Worm (Caenorhabditis elegans) whole organism, young adult: Measurements from ENCODE around the gene Y41C4A.7.

Experiments used
- B0336.3 ChIP-seq: fragments of 200-800 bp; sonication (Bioruptor generic); IDR thresholded peaks from 2 replicates; pipeline ENCODE4 v1.3.6; 2022; ENCODE audit warnings: missing genetic modification characterization, missing compliant biosample characterization
- F23B12.7 ChIP-seq: sonication (generic microtip); optimal IDR thresholded peaks from 2 replicates; lab custom pipeline; 2017; ENCODE audit warnings: missing genetic modification characterization, mild to moderate bottlenecking, missing compliant biosample characterization, antibody characterized with exemption, moderate library complexity; ENCODE audit not compliant: insufficient read depth
- F49E8.2 ChIP-seq: sonication (generic microtip); optimal IDR thresholded peaks from 3 replicates; lab custom pipeline; 2017; ENCODE audit warnings: missing genetic modification characterization, mild to moderate bottlenecking, missing compliant biosample characterization, antibody characterized with exemption, moderate library complexity; ENCODE audit not compliant: insufficient read depth
- F57C9.4 ChIP-seq: sonication (generic microtip); optimal IDR thresholded peaks from 2 replicates; lab custom pipeline; 2017; ENCODE audit warnings: mild to moderate bottlenecking, missing genetic modification characterization, missing compliant biosample characterization
- K11D2.4 ChIP-seq: fragments of 200-800 bp; sonication (Bioruptor generic); IDR thresholded peaks from 2 replicates; pipeline ENCODE4 v1.3.6; 2022; ENCODE audit warnings: missing genetic modification reagents, missing genetic modification characterization, missing compliant biosample characterization
- Y53G8AR.9 ChIP-seq: fragments of 200-800 bp; sonication (Bioruptor generic); conservative IDR thresholded peaks from 2 replicates; pipeline ENCODE4 v1.3.6; 2022; ENCODE audit warnings: missing genetic modification reagents, missing genetic modification characterization, missing compliant biosample characterization
- ama-1 ChIP-seq, 3 experiments: fragments of 150-350 bp in 1 of 3; sonication (generic microtip) in 2 of 3; optimal IDR thresholded peaks; 2 replicates each; lab custom pipeline; 2014 to 2018; ENCODE audit warnings: missing biosample characterization in 2 of 3, missing genetic modification characterization in 2 of 3, missing genetic modification reagents in 2 of 3
- aptf-2 ChIP-seq: fragments of 200-800 bp; sonication (Bioruptor generic); conservative IDR thresholded peaks from 2 replicates; pipeline ENCODE4 v1.3.6; 2022; ENCODE audit warnings: missing genetic modification reagents, missing genetic modification characterization, missing compliant biosample characterization
- atf-7 ChIP-seq: sonication (generic microtip); optimal IDR thresholded peaks from 2 replicates; lab custom pipeline; 2017; ENCODE audit warnings: mild to moderate bottlenecking, missing genetic modification characterization, missing compliant biosample characterization
- attf-6 ChIP-seq: fragments of 200-800 bp; sonication (Bioruptor generic); IDR thresholded peaks from 2 replicates; pipeline ENCODE4 v1.3.6; 2022; ENCODE audit warnings: missing genetic modification reagents, missing genetic modification characterization, missing compliant biosample characterization
- ccch-3 ChIP-seq: fragments of 200-800 bp; sonication (Bioruptor generic); optimal IDR thresholded peaks from 2 replicates; lab custom pipeline; 2018; ENCODE audit warnings: mild to moderate bottlenecking, missing genetic modification characterization, missing compliant biosample characterization
- cebp-1 ChIP-seq, 2 experiments: fragments of 200-800 bp in 1 of 2; sonication (Bioruptor generic) in 1 of 2; sonication (generic microtip) in 1 of 2; IDR thresholded peaks in 1 of 2; optimal IDR thresholded peaks in 1 of 2; 2 replicates each; pipeline versions ENCODE4 v1.3.6 to Lab custom; 2017 to 2022; ENCODE audit warnings: missing compliant biosample characterization in 2 of 2, missing genetic modification characterization in 2 of 2, mild to moderate bottlenecking in 1 of 2, missing genetic modification reagents in 1 of 2, moderate library complexity in 1 of 2
- ceh-100 ChIP-seq: fragments of 200-800 bp; sonication (Bioruptor generic); IDR thresholded peaks from 2 replicates; pipeline ENCODE4 v1.3.6; 2022; ENCODE audit warnings: missing genetic modification reagents, missing genetic modification characterization, missing compliant biosample characterization
- ceh-40 ChIP-seq: fragments of 200-800 bp; sonication (Bioruptor generic); IDR thresholded peaks from 2 replicates; pipeline ENCODE4 v1.3.6; 2022; ENCODE audit warnings: missing genetic modification characterization, missing compliant biosample characterization
- ceh-91 ChIP-seq: fragments of 200-800 bp; sonication (Bioruptor generic); IDR thresholded peaks from 2 replicates; pipeline ENCODE4 v1.3.6; 2022; ENCODE audit warnings: missing genetic modification reagents, missing genetic modification characterization, missing compliant biosample characterization
- dox-1 ChIP-seq: fragments of 200-800 bp; sonication (Bioruptor generic); IDR thresholded peaks from 2 replicates; pipeline ENCODE4 v1.3.6; 2022; ENCODE audit warnings: missing genetic modification reagents, missing genetic modification characterization, missing compliant biosample characterization
- efl-1 ChIP-seq: fragments of 150-350 bp; optimal IDR thresholded peaks from 2 replicates; lab custom pipeline; 2014; ENCODE audit warnings: missing biosample characterization, missing genetic modification reagents, missing genetic modification characterization
- egl-44 ChIP-seq: fragments of 200-800 bp; sonication (Bioruptor generic); IDR thresholded peaks from 2 replicates; pipeline ENCODE4 v1.3.6; 2022; ENCODE audit warnings: missing genetic modification reagents, missing genetic modification characterization, missing compliant biosample characterization
- egrh-3 ChIP-seq: fragments of 200-800 bp; sonication (Bioruptor generic); IDR thresholded peaks from 2 replicates; pipeline ENCODE4 v1.3.6; 2022; ENCODE audit warnings: missing genetic modification reagents, missing genetic modification characterization, missing compliant biosample characterization
- ekl-4 ChIP-seq: fragments of 200-800 bp; sonication (Bioruptor generic); IDR thresholded peaks from 2 replicates; pipeline ENCODE4 v1.3.6; 2022; ENCODE audit warnings: missing genetic modification reagents, missing genetic modification characterization, missing compliant biosample characterization
- him-1 ChIP-seq: sonication (generic microtip); optimal IDR thresholded peaks from 2 replicates; lab custom pipeline; 2016; ENCODE audit warnings: missing genotype, missing genetic modification reagents, missing genetic modification characterization, missing compliant biosample characterization
- hlh-26 ChIP-seq: fragments of 200-800 bp; sonication (Bioruptor generic); conservative IDR thresholded peaks from 2 replicates; pipeline ENCODE4 v1.3.6; 2022; ENCODE audit warnings: missing genetic modification reagents, missing genetic modification characterization, missing compliant biosample characterization
- hrde-1 ChIP-seq: sonication (generic microtip); optimal IDR thresholded peaks from 2 replicates; lab custom pipeline; 2016; ENCODE audit warnings: missing genetic modification characterization, mild to moderate bottlenecking, missing compliant biosample characterization, moderate library complexity, missing genotype, missing genetic modification reagents, borderline replicate concordance
- hsf-1 ChIP-seq: fragments of 200-800 bp; sonication (Bioruptor generic); IDR thresholded peaks from 2 replicates; pipeline ENCODE4 v1.3.6; 2022; ENCODE audit warnings: missing genetic modification reagents, missing genetic modification characterization, missing compliant biosample characterization
- lag-1 ChIP-seq: fragments of 200-800 bp; sonication (Bioruptor generic); IDR thresholded peaks from 2 replicates; pipeline ENCODE4 v1.3.6; 2022; ENCODE audit warnings: missing genetic modification reagents, missing genetic modification characterization, missing compliant biosample characterization
- lin-26 ChIP-seq: fragments of 200-800 bp; sonication (Bioruptor generic); IDR thresholded peaks from 2 replicates; pipeline ENCODE4 v1.3.6; 2022; ENCODE audit warnings: missing genetic modification reagents, missing genetic modification characterization, missing compliant biosample characterization
- lsl-1 ChIP-seq: fragments of 200-800 bp; sonication (Bioruptor generic); optimal IDR thresholded peaks from 2 replicates; lab custom pipeline; 2018; ENCODE audit warnings: mild to moderate bottlenecking, missing genetic modification characterization, moderate library complexity, missing compliant biosample characterization
- mxl-1 ChIP-seq: sonication (generic microtip); optimal IDR thresholded peaks from 2 replicates; lab custom pipeline; 2016; ENCODE audit warnings: missing genetic modification characterization, missing compliant biosample characterization
- nfya-1 ChIP-seq: sonication (generic microtip); optimal IDR thresholded peaks from 2 replicates; lab custom pipeline; 2017; ENCODE audit warnings: antibody characterized with exemption, missing compliant biosample characterization, missing genetic modification characterization, borderline replicate concordance; ENCODE audit not compliant: insufficient read depth
- nfya-2 ChIP-seq: fragments of 200-800 bp; sonication (Bioruptor generic); IDR thresholded peaks from 2 replicates; pipeline ENCODE4 v1.3.6; 2022; ENCODE audit warnings: missing genetic modification reagents, missing genetic modification characterization, missing compliant biosample characterization
- nfyb-1 ChIP-seq: fragments of 200-800 bp; sonication (Bioruptor generic); IDR thresholded peaks from 2 replicates; pipeline ENCODE4 v1.3.6; 2022; ENCODE audit warnings: missing genetic modification reagents, missing genetic modification characterization, missing compliant biosample characterization
- nhr-120 ChIP-seq: fragments of 200-800 bp; sonication (Bioruptor generic); IDR thresholded peaks from 2 replicates; pipeline ENCODE4 v1.3.6; 2022; ENCODE audit warnings: missing genetic modification characterization, missing compliant biosample characterization
- rcor-1 ChIP-seq: fragments of 200-800 bp; sonication (Bioruptor generic); IDR thresholded peaks from 2 replicates; pipeline ENCODE4 v1.3.6; 2022; ENCODE audit warnings: missing genetic modification reagents, missing genetic modification characterization, missing compliant biosample characterization
- snpc-3.4 ChIP-seq: sonication (generic microtip); optimal IDR thresholded peaks from 2 replicates; lab custom pipeline; 2017; ENCODE audit warnings: missing genetic modification characterization, mild to moderate bottlenecking, missing compliant biosample characterization, antibody characterized with exemption, moderate library complexity, missing genotype, missing genetic modification reagents
- unc-130 ChIP-seq: sonication (generic microtip); optimal IDR thresholded peaks from 2 replicates; lab custom pipeline; 2016; ENCODE audit warnings: missing genetic modification reagents, missing genetic modification characterization, missing compliant biosample characterization
- zfh-2 ChIP-seq: fragments of 200-800 bp; sonication (Bioruptor generic); conservative IDR thresholded peaks from 2 replicates; pipeline ENCODE4 v1.3.6; 2022; ENCODE audit warnings: missing genetic modification reagents, missing genetic modification characterization, missing compliant biosample characterization
- ztf-22 ChIP-seq: fragments of 200-800 bp; sonication (Bioruptor generic); optimal IDR thresholded peaks from 2 replicates; lab custom pipeline; 2018; ENCODE audit warnings: mild to moderate bottlenecking, missing genetic modification characterization, moderate library complexity, missing compliant biosample characterization
- ztf-26 ChIP-seq: sonication (generic microtip); optimal IDR thresholded peaks from 2 replicates; lab custom pipeline; 2017; ENCODE audit warnings: missing genetic modification characterization, missing compliant biosample characterization
- ztf-6 ChIP-seq: fragments of 200-800 bp; sonication (Bioruptor generic); IDR thresholded peaks from 2 replicates; pipeline ENCODE4 v1.3.6; 2022; ENCODE audit warnings: missing genetic modification reagents, missing genetic modification characterization, missing compliant biosample characterization

The Y41C4A.7 gene

ce11 chrIII:11698569-11698968, at the start of gene Y41C4A.7:
Gene Y41C4A.7, plus strand, starts transcription at chrIII:11698869.
- TF ChIP-seq zfh-2, result no peak
- no peak for TF ChIP-seq cebp-1 (GFP tag; IDR thresholded peaks at IDR 0.05; lab: Robert Waterston, UW)
- no peak for TF ChIP-seq cebp-1 (tag; optimal IDR thresholded peaks at IDR 0.05; lab: Kevin White, UChicago)
- TF ChIP-seq him-1 (tag; lab: Kevin White, UChicago), result no peak
- no peak for TF ChIP-seq ztf-6
- TF ChIP-seq efl-1, result no peak

ce11 chrIII:11650152-11650551, 48.5 kb upstream of the Y41C4A.7 start, which contains the start of gene faah-6:
Gene faah-6, plus strand, starts transcription at chrIII:11650452.
- no peak for TF ChIP-seq F49E8.2 (tag; lab: Kevin White, UChicago)
- no peak for TF ChIP-seq lin-26 (GFP tag; lab: Robert Waterston, UW)
- TF ChIP-seq atf-7, result no peak

DNA sequence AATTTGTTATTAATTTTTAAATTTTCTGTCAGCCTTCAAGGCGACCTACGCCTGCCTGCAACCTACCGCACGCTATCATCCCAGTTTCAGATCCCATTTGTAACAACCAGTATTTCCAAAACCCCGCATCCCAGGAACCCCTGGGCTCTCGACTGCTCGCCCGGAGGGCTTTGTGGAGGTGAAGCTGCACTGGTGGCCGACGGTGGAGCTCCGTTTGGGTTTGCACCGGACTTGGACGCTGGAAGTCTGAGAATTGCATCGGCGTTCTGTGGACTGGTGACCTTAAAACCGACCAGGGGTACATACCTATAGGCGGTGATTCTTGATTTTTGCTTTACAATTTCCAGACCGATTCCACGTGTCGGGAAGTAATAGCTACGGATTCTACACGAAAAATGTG, 47.2 kb upstream of the Y41C4A.7 start:
- TF ChIP-seq lag-1 (GFP tag; lab: Robert Waterston, UW), result no peak
- no peak for TF ChIP-seq ztf-6
- peak; percentile 78 for TF ChIP-seq zfh-2
- TF ChIP-seq ekl-4 (GFP tag; lab: Robert Waterston, UW), result no peak
- peak; percentile 42; the same call in 1 of the 2 replicates for TF ChIP-seq egrh-3

DNA sequence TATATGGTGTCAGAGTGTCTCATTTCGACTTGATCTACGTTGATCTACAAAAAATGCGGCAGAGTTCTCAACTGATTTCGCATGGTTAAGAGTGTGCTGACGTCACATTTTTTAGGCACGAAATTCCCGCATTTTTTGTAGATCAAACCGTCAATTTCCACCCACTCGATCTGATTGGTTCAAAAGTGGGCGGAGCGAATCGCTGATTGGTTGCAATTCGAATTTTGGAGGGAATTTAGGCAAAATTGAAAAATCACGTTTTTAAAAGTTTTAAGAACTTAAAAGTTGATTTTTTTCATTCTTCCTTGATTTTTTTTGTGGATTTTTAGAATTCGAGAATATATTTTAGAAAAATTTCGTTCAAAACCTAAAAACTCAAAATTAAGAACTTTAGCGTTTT, 42.3 kb upstream of the Y41C4A.7 start:
- TF ChIP-seq ceh-100 (GFP tag; lab: Robert Waterston, UW) (no peak), ccch-3 (GFP tag; lab: Kevin White, UChicago) (no peak), hsf-1 (GFP tag; lab: Robert Waterston, UW) (no peak), nfyb-1 (GFP tag; lab: Robert Waterston, UW) (0 out of 2 replicates have a peak, but pooled peaks have one; percentile 48)

DNA sequence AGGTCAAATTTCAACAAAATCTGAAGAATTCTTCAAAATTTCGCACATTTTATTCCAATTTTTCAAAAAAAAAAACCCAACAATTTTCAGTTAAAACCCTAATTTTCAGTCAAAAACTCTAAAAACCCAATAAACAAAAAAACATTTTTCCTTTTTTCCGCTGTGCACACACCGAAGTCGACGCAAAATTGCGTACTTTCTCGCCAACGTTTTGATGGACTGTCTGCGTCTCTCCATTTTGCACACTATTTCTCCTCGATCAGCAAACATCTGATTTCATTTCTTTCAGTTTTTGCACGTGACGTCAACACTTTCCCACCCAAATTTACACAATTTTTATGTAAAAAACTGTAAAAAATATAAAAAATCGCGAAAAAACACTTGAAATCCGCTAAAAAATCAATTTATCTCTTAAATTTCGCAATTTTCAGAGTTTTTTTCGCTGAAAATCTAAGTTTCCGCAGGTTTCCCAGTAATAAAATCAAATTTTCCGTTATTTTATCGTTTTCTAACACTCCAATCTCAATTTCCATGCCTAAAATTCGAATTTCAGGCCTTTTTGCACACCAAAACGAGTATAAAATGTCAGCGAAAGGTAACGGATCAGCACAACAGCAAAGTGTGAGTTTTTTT, 41.4 kb upstream of the Y41C4A.7 start, which contains the start of gene crh-1:
Gene crh-1 (plus strand): TSS at position 583 of the 633 bp plus-strand sequence.
- TF ChIP-seq nfya-2 (no peak), dox-1 (GFP tag; lab: Robert Waterston, UW) (peak; percentile 78), snpc-3.4 (peak; percentile 3), nfya-1 (tag; lab: Kevin White, UChicago) (no peak), mxl-1 (tag; lab: Kevin White, UChicago) (no peak), aptf-2 (no peak), egrh-3 (no peak), ztf-26 (tag; lab: Kevin White, UChicago) (peak; percentile 52), attf-6 (GFP tag; lab: Robert Waterston, UW) (no peak), ceh-91 (GFP tag; lab: Robert Waterston, UW) (peak; percentile 43; the same call in 1 of the 2 replicates), B0336.3 (GFP tag; lab: Robert Waterston, UW) (peak; percentile 72), ama-1 (optimal IDR thresholded peaks at IDR 0.05; lab: Kevin White, UChicago) (no peak), ama-1 (GFP tag; optimal IDR thresholded peaks at IDR 0.05; lab: Kevin White, UChicago) (no peak), K11D2.4 (no peak), F23B12.7 (tag; lab: Kevin White, UChicago) (peak; percentile 38), F57C9.4 (tag; lab: Kevin White, UChicago) (no peak), lsl-1 (GFP tag; lab: Kevin White, UChicago) (peak; percentile 53), F49E8.2 (tag; lab: Kevin White, UChicago) (no peak), rcor-1 (peak; percentile 46; the same call in 1 of the 2 replicates), unc-130 (GFP tag; lab: Kevin White, UChicago) (no peak), ztf-22 (GFP tag; lab: Kevin White, UChicago) (no peak), hrde-1 (no peak), egl-44 (GFP tag; lab: Robert Waterston, UW) (no peak), hlh-26 (GFP tag; lab: Robert Waterston, UW) (no peak), lin-26 (GFP tag; lab: Robert Waterston, UW) (no peak), ekl-4 (GFP tag; lab: Robert Waterston, UW) (peak; percentile 54; the same call in 1 of the 2 replicates), zfh-2 (no peak), Y53G8AR.9 (no peak; the same call in 1 of the 2 replicates), ceh-40 (GFP tag; lab: Robert Waterston, UW) (no peak), nhr-120 (no peak)
